Worm (Caenorhabditis elegans) whole organism, late embryonic: ENCODE measurements around the gene W03B1.9.
A peak's percentile ranks its signal among the peaks of the same experiment; 100 is the strongest.
"Not testable (repeated sequence)": the region's sequence is repeated elsewhere in the genome, so short reads cannot be mapped to it uniquely, and the experiment has no call there.

Source experiments
- T23F11.4 ChIP-seq: fragments of 200-800 bp; sonication (Bioruptor generic); optimal IDR thresholded peaks from 2 replicates; lab custom pipeline; 2018; ENCODE audit warnings: mild to moderate bottlenecking, missing genetic modification characterization, missing compliant biosample characterization
- Y22D7AL.16 ChIP-seq: sonication (generic microtip); optimal IDR thresholded peaks from 2 replicates; lab custom pipeline; 2016; ENCODE audit warnings: missing genetic modification characterization, missing compliant biosample characterization
- ceh-19 ChIP-seq: fragments of 200-800 bp; sonication (Bioruptor generic); optimal IDR thresholded peaks from 2 replicates; lab custom pipeline; 2018; ENCODE audit warnings: mild to moderate bottlenecking, missing genetic modification characterization, missing compliant biosample characterization
- ceh-2 ChIP-seq: sonication (generic microtip); optimal IDR thresholded peaks from 2 replicates; lab custom pipeline; 2016; ENCODE audit warnings: missing genotype, missing genetic modification characterization, missing compliant biosample characterization
- ceh-45 ChIP-seq: fragments of 200-800 bp; sonication (Bioruptor generic); IDR thresholded peaks from 2 replicates; pipeline ENCODE4 v1.3.6; 2022; ENCODE audit warnings: missing genetic modification reagents, missing genetic modification characterization, missing compliant biosample characterization
- ceh-48 ChIP-seq: sonication (generic microtip); optimal IDR thresholded peaks from 2 replicates; lab custom pipeline; 2016; ENCODE audit warnings: missing genetic modification characterization, inconsistent platforms, missing compliant biosample characterization
- ceh-6 ChIP-seq: fragments of 200-800 bp; sonication (Bioruptor generic); optimal IDR thresholded peaks from 2 replicates; lab custom pipeline; 2018; ENCODE audit warnings: mild to moderate bottlenecking, missing genetic modification characterization, missing compliant biosample characterization
- ceh-9 ChIP-seq: sonication (generic microtip); optimal IDR thresholded peaks from 2 replicates; lab custom pipeline; 2016; ENCODE audit warnings: mild to moderate bottlenecking, missing genetic modification characterization, inconsistent platforms, missing compliant biosample characterization
- dmd-4 ChIP-seq: sonication (generic microtip); optimal IDR thresholded peaks from 2 replicates; lab custom pipeline; 2016; ENCODE audit warnings: borderline replicate concordance, missing genetic modification characterization, missing compliant biosample characterization
- elt-2 ChIP-seq: sonication (generic microtip); optimal IDR thresholded peaks from 2 replicates; lab custom pipeline; 2016; ENCODE audit warnings: missing genetic modification reagents, missing genetic modification characterization, missing compliant biosample characterization
- elt-4 ChIP-seq: sonication (generic microtip); optimal IDR thresholded peaks from 2 replicates; lab custom pipeline; 2016; ENCODE audit warnings: missing genetic modification characterization, missing compliant biosample characterization
- ets-4 ChIP-seq: sonication (generic microtip); optimal IDR thresholded peaks from 2 replicates; lab custom pipeline; 2016; ENCODE audit warnings: missing genetic modification characterization, missing compliant biosample characterization
- fax-1 ChIP-seq: sonication (generic microtip); optimal IDR thresholded peaks from 2 replicates; lab custom pipeline; 2016; ENCODE audit warnings: missing genotype, missing genetic modification characterization, missing compliant biosample characterization
- fkh-6 ChIP-seq: sonication (generic microtip); optimal IDR thresholded peaks from 2 replicates; lab custom pipeline; 2016; ENCODE audit warnings: missing genetic modification characterization, missing compliant biosample characterization
- gmeb-2 ChIP-seq: sonication (generic microtip); optimal IDR thresholded peaks from 2 replicates; lab custom pipeline; 2016; ENCODE audit warnings: missing genetic modification characterization, inconsistent platforms, missing compliant biosample characterization
- hlh-30 ChIP-seq: sonication (generic microtip); optimal IDR thresholded peaks from 2 replicates; lab custom pipeline; 2017; ENCODE audit warnings: antibody characterized with exemption, missing genetic modification characterization, missing compliant biosample characterization; ENCODE audit not compliant: insufficient read depth
- lin-11 ChIP-seq: fragments of 200-800 bp; sonication (Bioruptor generic); optimal IDR thresholded peaks from 2 replicates; lab custom pipeline; 2018; ENCODE audit warnings: mild to moderate bottlenecking, missing genetic modification characterization, missing compliant biosample characterization
- nfya-1 ChIP-seq: sonication (generic microtip); optimal IDR thresholded peaks from 2 replicates; lab custom pipeline; 2017; ENCODE audit warnings: missing genetic modification characterization, mild to moderate bottlenecking, missing compliant biosample characterization, antibody characterized with exemption, moderate library complexity
- nhr-11 ChIP-seq: fragments of 150-350 bp; optimal IDR thresholded peaks from 2 replicates; lab custom pipeline; 2014; ENCODE audit warnings: missing biosample characterization, missing genetic modification characterization
- nhr-232 ChIP-seq: sonication (generic microtip); optimal IDR thresholded peaks from 2 replicates; lab custom pipeline; 2016; ENCODE audit warnings: missing genetic modification characterization, missing compliant biosample characterization
- npax-4 ChIP-seq: sonication (generic microtip); optimal IDR thresholded peaks from 2 replicates; lab custom pipeline; 2016; ENCODE audit warnings: missing genetic modification characterization, missing compliant biosample characterization
- odd-2 ChIP-seq: sonication (generic microtip); optimal IDR thresholded peaks from 2 replicates; lab custom pipeline; 2017; ENCODE audit warnings: antibody characterized with exemption, mild to moderate bottlenecking, missing genetic modification characterization, missing compliant biosample characterization
- pag-3 ChIP-seq: sonication (generic microtip); optimal IDR thresholded peaks from 2 replicates; lab custom pipeline; 2016; ENCODE audit warnings: missing compliant biosample characterization, missing genetic modification characterization, borderline replicate concordance
- pha-4 ChIP-seq: fragments of 150-350 bp; optimal IDR thresholded peaks from 2 replicates; lab custom pipeline; 2018; ENCODE audit warnings: missing biosample characterization, missing genetic modification reagents, missing genetic modification characterization
- pros-1 ChIP-seq: fragments of 150-350 bp; optimal IDR thresholded peaks from 2 replicates; lab custom pipeline; 2014; ENCODE audit warnings: missing biosample characterization, missing genetic modification reagents, missing genetic modification characterization
- sdc-2 ChIP-seq: sonication (generic microtip); optimal IDR thresholded peaks from 2 replicates; lab custom pipeline; 2016; ENCODE audit warnings: missing genotype, missing genetic modification characterization, missing compliant biosample characterization
- syd-9 ChIP-seq: sonication (generic microtip); optimal IDR thresholded peaks from 2 replicates; lab custom pipeline; 2016; ENCODE audit warnings: mild to moderate bottlenecking, missing genetic modification characterization, moderate library complexity, missing compliant biosample characterization
- tbx-7 ChIP-seq: sonication (generic microtip); optimal IDR thresholded peaks from 2 replicates; lab custom pipeline; 2016; ENCODE audit warnings: missing genotype, missing genetic modification characterization, missing compliant biosample characterization
- unc-42 ChIP-seq: sonication (generic microtip); optimal IDR thresholded peaks from 2 replicates; lab custom pipeline; 2016; ENCODE audit warnings: missing genotype, missing genetic modification characterization, missing compliant biosample characterization
- zip-5 ChIP-seq: sonication (generic microtip); optimal IDR thresholded peaks from 2 replicates; lab custom pipeline; 2016; ENCODE audit warnings: missing genetic modification characterization, missing compliant biosample characterization

The W03B1.9 gene

DNA sequence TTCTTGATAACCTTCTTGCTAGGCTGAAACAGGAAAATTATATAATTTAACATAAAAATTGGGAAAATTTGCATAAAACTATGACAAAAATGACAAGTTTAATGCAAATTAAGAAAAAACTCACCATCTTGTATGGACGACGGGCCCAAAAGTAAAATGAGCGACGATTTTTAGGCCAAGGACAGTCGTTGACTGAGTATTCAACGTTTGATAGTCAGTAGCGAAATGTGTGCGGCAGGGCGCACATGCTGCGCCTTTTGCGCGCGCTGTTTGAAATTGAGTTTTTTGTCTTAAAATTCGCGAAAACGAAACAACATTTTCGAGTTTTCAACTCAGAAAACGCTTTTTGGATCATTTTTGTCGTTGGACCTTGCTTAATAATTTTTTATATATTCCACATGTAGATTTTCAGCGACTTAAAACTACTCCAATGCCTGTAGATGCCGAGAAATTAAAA lies 33.7 kb upstream of the W03B1.9 start, which contains the start of the genes rpl-7A and set-21 (continued):
- TF ChIP-seq ceh-19 (GFP tag; lab: Kevin White, UChicago) (peak; percentile 1), hlh-30 (peak; percentile 43), ceh-9 (tag; lab: Kevin White, UChicago) (no peak), elt-4 (tag; lab: Kevin White, UChicago) (no peak), ceh-2 (tag; lab: Kevin White, UChicago) (peak; percentile 15)

DNA sequence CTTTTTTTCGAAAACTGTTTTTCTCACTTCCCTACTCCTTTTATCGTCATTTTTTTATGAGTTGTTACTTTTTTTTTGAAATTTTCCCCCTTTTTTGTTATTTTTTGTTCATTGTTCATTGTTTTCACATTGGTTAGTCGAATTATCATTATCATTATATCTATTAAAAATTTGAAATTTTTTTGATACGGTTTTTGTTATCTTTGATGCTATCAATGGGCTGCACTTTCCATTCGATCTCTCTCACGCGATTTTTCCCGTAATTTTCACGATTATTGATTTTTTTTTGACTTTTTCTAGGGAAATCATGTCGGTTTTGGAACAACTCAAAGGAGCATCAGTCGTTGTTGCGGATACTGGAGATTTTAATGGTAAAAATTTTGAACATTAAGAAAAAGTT lies 29.6 kb upstream of the W03B1.9 start, which contains the start of gene tald-1:
Gene tald-1 (plus strand): TSS at position 301 of the 400 bp plus-strand sequence.
- TF ChIP-seq ceh-6 (GFP tag; lab: Kevin White, UChicago) (no peak), elt-2 (tag; lab: Kevin White, UChicago) (peak; percentile 39)

DNA sequence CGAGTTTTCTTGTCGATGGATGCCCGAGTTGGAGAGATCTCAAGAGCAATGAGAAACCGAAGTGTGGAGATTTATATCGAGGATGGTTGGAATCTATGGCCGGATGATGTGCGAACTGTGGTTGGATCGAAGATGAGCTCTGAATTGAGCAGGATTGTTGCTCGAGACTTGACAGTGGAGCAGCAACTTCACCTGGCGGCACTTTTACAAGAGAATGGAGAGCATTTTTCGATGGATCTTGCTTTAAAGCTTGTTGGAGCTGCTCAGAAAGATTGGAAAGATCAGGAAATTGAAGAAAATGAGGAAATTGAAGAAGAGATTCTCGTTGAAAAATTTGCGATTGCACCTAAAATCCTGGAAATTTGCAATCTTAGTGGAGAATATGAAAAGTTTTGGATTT lies 12.3 kb upstream of the W03B1.9 start:
- TF ChIP-seq ceh-48 (tag; lab: Kevin White, UChicago) (no peak), T23F11.4 (GFP tag; lab: Kevin White, UChicago) (no peak), syd-9 (tag; lab: Kevin White, UChicago) (no peak), unc-42 (tag; lab: Kevin White, UChicago) (no peak), ets-4 (no peak), npax-4 (tag; lab: Kevin White, UChicago) (no peak)

DNA sequence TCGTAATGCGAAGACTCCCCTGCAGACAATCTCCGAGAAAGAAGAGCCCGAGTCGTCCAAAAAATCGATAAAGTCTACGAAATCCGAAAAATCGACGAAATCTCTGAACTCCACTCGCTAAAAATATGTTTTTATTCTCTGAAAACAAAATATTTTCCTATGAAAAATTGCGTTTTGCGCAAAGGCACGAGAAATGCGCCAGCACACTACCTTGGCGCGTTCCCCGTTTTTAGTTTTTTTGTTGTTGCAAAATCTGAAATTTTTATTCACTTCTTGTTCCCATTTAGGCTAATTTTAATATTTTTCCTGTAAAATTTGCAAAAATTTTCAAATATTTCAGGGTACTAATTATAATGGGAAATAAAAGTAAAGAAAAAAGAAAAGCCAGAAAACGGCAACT lies 3.7 kb upstream of the W03B1.9 start, which contains the start of gene F55F10.1:
Gene F55F10.1 (plus strand): TSS at position 341 of the 400 bp plus-strand sequence.
- peak; percentile 18 for TF ChIP-seq nfya-1 (tag; lab: Kevin White, UChicago)
- TF ChIP-seq pag-3 = no peak

DNA sequence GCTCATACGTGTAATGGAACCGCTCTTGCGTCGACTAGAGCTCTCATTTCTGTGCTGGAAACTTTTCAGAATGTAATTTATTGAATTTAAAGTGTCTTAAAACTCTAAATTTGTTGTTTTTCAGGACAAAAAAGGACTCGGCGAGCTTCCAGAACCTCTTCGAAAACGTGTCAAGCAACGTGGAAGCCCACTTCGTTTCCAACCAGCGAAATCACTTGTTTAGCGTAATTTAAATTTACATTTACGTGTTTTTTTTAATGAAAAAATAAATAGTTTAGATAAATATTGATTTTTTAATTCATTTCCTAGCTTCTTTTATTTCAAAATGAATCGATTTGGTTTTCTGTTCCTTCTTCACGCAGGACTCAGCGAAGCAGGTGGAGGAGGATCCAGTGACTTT lies 2.9 kb upstream of the W03B1.9 start, which contains the start of gene F55F10.3:
Gene F55F10.3 (plus strand): TSS at position 301 of the 400 bp plus-strand sequence.
- TF ChIP-seq npax-4 (tag; lab: Kevin White, UChicago) = no peak
- TF ChIP-seq fkh-6 (tag; lab: Kevin White, UChicago) = no peak
- no peak for TF ChIP-seq syd-9 (tag; lab: Kevin White, UChicago)
- no peak for TF ChIP-seq fax-1 (tag; lab: Kevin White, UChicago)
- no peak for TF ChIP-seq gmeb-2 (tag; lab: Kevin White, UChicago)
- TF ChIP-seq zip-5 (tag; lab: Kevin White, UChicago) = no peak
- TF ChIP-seq dmd-4 = no peak
- TF ChIP-seq Y22D7AL.16 (tag; lab: Kevin White, UChicago) = no peak
- TF ChIP-seq, all 69 proteins: peak for 0

DNA sequence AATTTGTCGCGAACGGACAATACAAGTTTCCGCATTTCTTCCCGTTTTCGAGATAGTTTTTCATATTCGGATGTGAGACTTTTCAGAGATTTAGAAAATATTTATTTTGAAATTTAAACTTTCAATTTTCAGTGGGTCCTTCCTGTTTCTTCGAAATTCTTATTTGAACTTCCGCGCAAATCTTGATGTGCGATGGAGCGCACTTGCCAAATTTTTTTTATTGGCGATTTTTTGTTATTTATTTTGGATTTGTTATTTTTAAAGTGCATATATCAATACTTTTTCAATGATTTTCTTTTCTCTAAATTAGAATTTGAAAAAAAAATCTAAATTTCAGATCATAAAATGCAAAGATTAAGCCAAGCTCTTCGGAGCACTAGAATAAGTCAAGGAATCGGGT lies 517 bp upstream of the W03B1.9 start, which contains the start of gene sars-2:
Gene sars-2 (plus strand): TSS at position 341 of the 400 bp plus-strand sequence.
- TF ChIP-seq unc-42 (tag; lab: Kevin White, UChicago) = no peak
- no peak for TF ChIP-seq ceh-45 (GFP tag; lab: Robert Waterston, UW)
- TF ChIP-seq pha-4 (tag; lab: Kevin White, UChicago) = no peak
- TF ChIP-seq tbx-7 (tag; lab: Kevin White, UChicago) = no peak
- no peak for TF ChIP-seq nhr-232 (tag; lab: Kevin White, UChicago)
- no peak for TF ChIP-seq ceh-6 (GFP tag; lab: Kevin White, UChicago)
- TF ChIP-seq lin-11 (tag; lab: Kevin White, UChicago) = no peak
- TF ChIP-seq pros-1 = no peak
- TF ChIP-seq nhr-11 (tag; lab: Kevin White, UChicago) = no peak

ce11 chrIV:4348146-4348545 lies 8.6 kb downstream of the W03B1.9 start, which contains the start of gene W03B1.5:
Gene W03B1.5, plus strand, starts transcription at chrIV:4348446.
- TF ChIP-seq odd-2 (tag; lab: Kevin White, UChicago); T23F11.4 (GFP tag; lab: Kevin White, UChicago); sdc-2 (tag; lab: Kevin White, UChicago): not testable (repeated sequence)
- TF ChIP-seq, all 69 proteins: peak for 0; not testable (repeated sequence) for 69
